Fruit fly (Drosophila melanogaster): ENCODE measurements around the gene tkv.

Gene tkv

dm6 chr2L:5242194-5242914, 28.8 kb downstream of the tkv start (continued):
- TF ChIP-seq chm (GFP tag; IDR thresholded peaks at IDR 0.05) (no peak), CG12391 (tag; optimal IDR thresholded peaks at IDR 0.05) (peak; percentile 38), vvl (GFP tag; IDR thresholded peaks at IDR 0.05) (peak; percentile 30; the same call in 1 of the 2 replicates), CG9932 (GFP tag; IDR thresholded peaks at IDR 0.05) (no peak), Rfx (GFP tag; IDR thresholded peaks at IDR 0.05) (0 out of 2 replicates have a peak, but pooled peaks have one; percentile 13), Med (GFP tag) (peak; percentile 68), klu (GFP tag; IDR thresholded peaks at IDR 0.05) (no peak), wek (GFP tag; optimal IDR thresholded peaks at IDR 0.05) (no peak), Atf6 (GFP tag; IDR thresholded peaks at IDR 0.05) (no peak), CG9727 (GFP tag; optimal IDR thresholded peaks at IDR 0.05) (peak; percentile 17), Vsx1 (GFP tag; optimal IDR thresholded peaks at IDR 0.05) (peak; percentile 12), gem (tag; optimal IDR thresholded peaks at IDR 0.05) (peak; percentile 55), CG17186 (GFP tag; optimal IDR thresholded peaks at IDR 0.05) (no peak), nmo (GFP tag; optimal IDR thresholded peaks at IDR 0.05) (peak; percentile 29), Nf-YC (tag; optimal IDR thresholded peaks at IDR 0.05) (no peak), inv (GFP tag; IDR thresholded peaks at IDR 0.05; ENCODE audit: partially characterized antibody) (no peak), CG15269 (tag; optimal IDR thresholded peaks at IDR 0.05) (peak; percentile 42), CG31441 (GFP tag; IDR thresholded peaks at IDR 0.05) (peak; percentile 45; the same call in 1 of the 2 replicates), Oli (tag; optimal IDR thresholded peaks at IDR 0.05) (peak; percentile 23), prd (optimal IDR thresholded peaks at IDR 0.05) (no peak), prd (GFP tag; IDR thresholded peaks at IDR 0.05) (peak; percentile 13; the same call in 1 of the 3 replicates), bsh (GFP tag; optimal IDR thresholded peaks at IDR 0.05) (peak in 1 of 2 experiments; percentile 16), H2.0 (GFP tag; IDR thresholded peaks at IDR 0.05) (peak; percentile 21; the same call in 1 of the 2 replicates), H15 (GFP tag; IDR thresholded peaks at IDR 0.05) (peak; percentile 43; the same call in 1 of the 3 replicates), CG7372 (GFP tag; IDR thresholded peaks at IDR 0.05) (no peak), CG7271 (tag; optimal IDR thresholded peaks at IDR 0.05) (no peak), CG10959 (GFP tag; IDR thresholded peaks at IDR 0.05) (no peak), Dek (tag; optimal IDR thresholded peaks at IDR 0.05) (no peak), CG14441 (GFP tag; IDR thresholded peaks at IDR 0.05) (peak; percentile 32; the same call in 1 of the 2 replicates), CG13296 (GFP tag; optimal IDR thresholded peaks at IDR 0.05) (peak; percentile 17), lilli (GFP tag; optimal IDR thresholded peaks at IDR 0.05) (peak; percentile 12), fd3F (GFP tag; optimal IDR thresholded peaks at IDR 0.05) (no peak), exex (tag; optimal IDR thresholded peaks at IDR 0.05) (peak; percentile 69), CG7357 (GFP tag; IDR thresholded peaks at IDR 0.05) (no peak), amos (GFP tag; IDR thresholded peaks at IDR 0.05; ENCODE audit: partially characterized antibody) (0 out of 2 replicates have a peak, but pooled peaks have one; percentile 18), Mad (GFP tag; optimal IDR thresholded peaks at IDR 0.05) (no peak), CG13424 (tag; optimal IDR thresholded peaks at IDR 0.05) (no peak), E2f2 (GFP tag; IDR thresholded peaks at IDR 0.05) (peak; percentile 16; the same call in 1 of the 2 replicates), CG11247 (GFP tag; IDR thresholded peaks at IDR 0.05) (no peak), Dip2 (GFP tag; IDR thresholded peaks at IDR 0.05) (no peak), CG9609 (GFP tag; optimal IDR thresholded peaks at IDR 0.05) (no peak), CG32767 (GFP tag; IDR thresholded peaks at IDR 0.05) (no peak), CG33213 (GFP tag; optimal IDR thresholded peaks at IDR 0.05) (no peak), onecut (GFP tag; IDR thresholded peaks at IDR 0.05) (no peak), CG10462 (GFP tag; optimal IDR thresholded peaks at IDR 0.05) (no peak), grau (tag; optimal IDR thresholded peaks at IDR 0.05) (peak; percentile 13), phol (tag; optimal IDR thresholded peaks at IDR 0.05) (peak; percentile 6), unpg (GFP tag; optimal IDR thresholded peaks at IDR 0.05) (peak; percentile 38), row (GFP tag; IDR thresholded peaks at IDR 0.05) (peak; percentile 54; the same call in 2 of the 3 replicates)
